Fruit fly (Drosophila melanogaster): ENCODE results near the gene CG6310.
A peak's percentile ranks its signal among the peaks of the same experiment; 100 is the strongest.

The CG6310 gene

DNA sequence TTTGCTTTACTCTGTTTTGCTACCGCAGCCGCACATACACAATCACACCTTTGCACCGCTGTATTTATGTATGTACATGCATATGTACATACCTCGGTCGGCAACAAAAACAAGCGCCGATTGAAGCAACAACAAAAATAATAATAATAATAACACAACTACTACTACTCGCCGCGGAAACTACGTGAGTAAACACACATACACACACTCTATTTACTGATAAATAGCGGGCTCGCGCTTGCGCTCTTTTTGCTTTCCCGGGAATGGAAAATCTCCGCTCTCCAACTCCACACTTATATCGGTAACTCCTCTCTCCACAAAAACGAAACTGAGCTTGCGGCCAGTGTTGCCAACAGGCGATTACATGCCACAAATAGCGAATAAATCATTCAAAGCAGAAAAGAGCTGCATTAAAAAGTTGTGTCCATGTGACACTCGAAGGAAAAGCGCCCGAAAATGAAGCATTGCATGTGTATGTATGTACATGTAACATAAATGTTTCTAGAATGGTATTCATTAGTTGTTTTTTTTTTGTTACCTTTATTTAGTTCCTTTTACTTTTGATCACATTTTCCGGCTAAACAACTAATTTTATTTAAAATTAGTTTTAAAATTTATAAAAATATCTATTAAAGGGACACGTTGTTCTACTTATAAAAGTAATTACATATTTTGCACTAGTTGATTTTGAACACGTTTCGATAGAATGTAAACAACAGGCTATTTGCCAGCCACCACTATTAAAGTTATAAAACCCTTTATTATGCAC, 49.1 kb upstream of the CG6310 start (continued):
- TF ChIP-seq jigr1 (GFP tag; IDR thresholded peaks at IDR 0.05) (no peak), CG14441 (GFP tag; IDR thresholded peaks at IDR 0.05) (peak; percentile 53; the same call in 1 of the 2 replicates), Ssrp (tag; optimal IDR thresholded peaks at IDR 0.05) (peak; percentile 2), pzg (GFP tag; optimal IDR thresholded peaks at IDR 0.05) (peak; percentile 14), usp (GFP tag; optimal IDR thresholded peaks at IDR 0.05) (no peak), so (GFP tag; IDR thresholded peaks at IDR 0.05) (peak; percentile 91; the same call in 2 of the 3 replicates), lilli (GFP tag; optimal IDR thresholded peaks at IDR 0.05) (no peak), CG11696 (GFP tag; IDR thresholded peaks at IDR 0.05) (0 out of 2 replicates have a peak, but pooled peaks have one; percentile 26), CG31365 (tag; optimal IDR thresholded peaks at IDR 0.05) (peak; percentile 77), CG6254 (GFP tag; optimal IDR thresholded peaks at IDR 0.05) (peak; percentile 61), tio (GFP tag; optimal IDR thresholded peaks at IDR 0.05) (no peak), CG11398 (GFP tag; optimal IDR thresholded peaks at IDR 0.05) (peak; percentile 68), bcd (GFP tag; optimal IDR thresholded peaks at IDR 0.05) (no peak), D19B (GFP tag; optimal IDR thresholded peaks at IDR 0.05) (peak; percentile 22), CG4854 (GFP tag; optimal IDR thresholded peaks at IDR 0.05) (peak; percentile 34), lola (GFP tag; optimal IDR thresholded peaks at IDR 0.05) (peak in 1 of 3 experiments; percentile 18), NfI (GFP tag; optimal IDR thresholded peaks at IDR 0.05) (peak; percentile 65), Xrp1 (GFP tag; IDR thresholded peaks at IDR 0.05) (peak; percentile 86), CG11247 (GFP tag; IDR thresholded peaks at IDR 0.05) (0 out of 2 replicates have a peak, but pooled peaks have one; percentile 27), Mad (GFP tag; optimal IDR thresholded peaks at IDR 0.05) (peak; percentile 7), pb (GFP tag; optimal IDR thresholded peaks at IDR 0.05) (no peak), CG34224 (GFP tag; IDR thresholded peaks at IDR 0.05; ENCODE audit: partially characterized antibody) (peak; percentile 12; the same call in 1 of the 3 replicates), CG32767 (GFP tag; IDR thresholded peaks at IDR 0.05) (peak; percentile 89), CG6683 (GFP tag; optimal IDR thresholded peaks at IDR 0.05) (peak; percentile 77), B-H2 (GFP tag; optimal IDR thresholded peaks at IDR 0.05) (peak; percentile 92), CG1832 (GFP tag; optimal IDR thresholded peaks at IDR 0.05) (no peak), Elba2 (GFP tag; optimal IDR thresholded peaks at IDR 0.05) (no peak), gem (tag; optimal IDR thresholded peaks at IDR 0.05) (peak; percentile 63), CG32532 (GFP tag; IDR thresholded peaks at IDR 0.05) (peak; percentile 38; the same call in 1 of the 2 replicates), yki (optimal IDR thresholded peaks at IDR 0.05) (peak; percentile 26), CG14050 (GFP tag; IDR thresholded peaks at IDR 0.05) (peak; percentile 48; the same call in 1 of the 3 replicates), CG9876 (GFP tag; optimal IDR thresholded peaks at IDR 0.05) (peak; percentile 57), CG16815 (GFP tag; optimal IDR thresholded peaks at IDR 0.05) (peak; percentile 3), CG7963 (GFP tag; IDR thresholded peaks at IDR 0.05; ENCODE audit: partially characterized antibody) (no peak), CG2202 (tag; optimal IDR thresholded peaks at IDR 0.05) (peak; percentile 69), Oli (tag; optimal IDR thresholded peaks at IDR 0.05) (no peak), CG7357 (GFP tag; IDR thresholded peaks at IDR 0.05) (no peak), CG18476 (GFP tag; optimal IDR thresholded peaks at IDR 0.05) (peak; percentile 46), wor (GFP tag; IDR thresholded peaks at IDR 0.05) (no peak), ttk (GFP tag; IDR thresholded peaks at IDR 0.05) (no peak), HLH3B (GFP tag; IDR thresholded peaks at IDR 0.05) (peak; percentile 33; the same call in 1 of the 2 replicates), NK7.1 (GFP tag; optimal IDR thresholded peaks at IDR 0.05) (peak; percentile 40), CG2129 (GFP tag; IDR thresholded peaks at IDR 0.05; ENCODE audit: partially characterized antibody) (no peak), CG10321 (GFP tag; IDR thresholded peaks at IDR 0.05) (no peak), CkIIα-i1 (GFP tag; IDR thresholded peaks at IDR 0.05) (no peak), CG2712 (tag; optimal IDR thresholded peaks at IDR 0.05) (peak; percentile 35), seq (GFP tag; IDR thresholded peaks at IDR 0.05) (peak; percentile 80), CG2678 (tag; optimal IDR thresholded peaks at IDR 0.05) (peak; percentile 84), Hmr (GFP tag; optimal IDR thresholded peaks at IDR 0.05) (peak; percentile 89)
